Fruit fly (Drosophila melanogaster): ENCODE measurements around the gene Srg1.
A peak's percentile ranks its signal among the peaks of the same experiment; 100 is the strongest.

Srg1 gene

DNA sequence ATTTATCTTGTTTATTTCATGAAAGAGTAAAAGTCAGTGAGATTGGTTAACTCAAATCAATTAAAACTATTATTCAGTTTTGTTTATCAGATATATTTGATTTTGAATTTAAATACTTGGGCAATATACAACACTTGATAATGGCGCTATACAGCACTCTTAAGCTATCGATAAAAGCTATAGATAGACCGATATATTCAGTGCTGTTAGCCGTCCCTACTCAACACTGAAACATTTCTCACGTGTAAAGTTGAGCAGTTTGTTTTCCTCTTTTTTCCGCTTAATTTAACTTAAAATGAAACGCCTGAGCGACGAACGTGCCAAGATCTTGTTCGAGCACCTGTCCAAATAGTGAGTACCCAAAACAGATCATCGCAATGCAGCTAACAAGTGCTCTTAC is 14.1 kb downstream of the Srg1 start, which contains the start of gene CG7006 (continued):
- TF ChIP-seq CG4360 (GFP tag; IDR thresholded peaks at IDR 0.05) = no peak
- no peak for TF ChIP-seq Sox102F (GFP tag; optimal IDR thresholded peaks at IDR 0.05)
- no peak for TF ChIP-seq danr (GFP tag; IDR thresholded peaks at IDR 0.05)
- TF ChIP-seq rib (GFP tag; IDR thresholded peaks at IDR 0.05) = 0 out of 2 replicates have a peak, but pooled peaks have one; percentile 33
- no peak for TF ChIP-seq CG1529 (GFP tag; optimal IDR thresholded peaks at IDR 0.05)
- TF ChIP-seq sqz (GFP tag; optimal IDR thresholded peaks at IDR 0.05) = no peak
- TF ChIP-seq fu2 (GFP tag; optimal IDR thresholded peaks at IDR 0.05) = peak; percentile 76
- TF ChIP-seq CG16815 (GFP tag; optimal IDR thresholded peaks at IDR 0.05) = peak; percentile 62
- no peak for TF ChIP-seq Hr39 (optimal IDR thresholded peaks at IDR 0.05)
- TF ChIP-seq ftz-f1 (GFP tag; optimal IDR thresholded peaks at IDR 0.05) = no peak
- no peak for TF ChIP-seq fru (optimal IDR thresholded peaks at IDR 0.05)
- peak; percentile 59 for TF ChIP-seq CG3163 (GFP tag; optimal IDR thresholded peaks at IDR 0.05)
- TF ChIP-seq CG6272 (GFP tag; IDR thresholded peaks at IDR 0.05) = peak; percentile 29; the same call in 1 of the 2 replicates
- TF ChIP-seq CG12236 (GFP tag; optimal IDR thresholded peaks at IDR 0.05) = no peak
- peak; percentile 12 for TF ChIP-seq fd96Cb (tag; optimal IDR thresholded peaks at IDR 0.05)
- peak; percentile 37 for TF ChIP-seq zen (tag; optimal IDR thresholded peaks at IDR 0.05)
- no peak for TF ChIP-seq CG2199 (GFP tag; IDR thresholded peaks at IDR 0.05)
- no peak for TF ChIP-seq lab (GFP tag; optimal IDR thresholded peaks at IDR 0.05)
- TF ChIP-seq gcm2 (GFP tag; optimal IDR thresholded peaks at IDR 0.05) = peak; percentile 22
- no peak for TF ChIP-seq BtbVII (GFP tag; optimal IDR thresholded peaks at IDR 0.05)
- TF ChIP-seq sc (optimal IDR thresholded peaks at IDR 0.05) = no peak
- no peak for TF ChIP-seq sc (GFP tag; optimal IDR thresholded peaks at IDR 0.05)
- TF ChIP-seq CkIIα-i1 (GFP tag; IDR thresholded peaks at IDR 0.05) = no peak
- TF ChIP-seq CG7372 (GFP tag; IDR thresholded peaks at IDR 0.05) = peak; percentile 49; the same call in 1 of the 2 replicates
- no peak for TF ChIP-seq lbe (GFP tag; optimal IDR thresholded peaks at IDR 0.05)
- no peak for TF ChIP-seq dmrt99B (tag; optimal IDR thresholded peaks at IDR 0.05)
- no peak for TF ChIP-seq Hand (GFP tag; optimal IDR thresholded peaks at IDR 0.05)
- no peak for TF ChIP-seq CG13894 (tag; optimal IDR thresholded peaks at IDR 0.05)
- no peak for TF ChIP-seq CG7357 (GFP tag; IDR thresholded peaks at IDR 0.05)
- no peak for TF ChIP-seq CG15696 (tag; optimal IDR thresholded peaks at IDR 0.05)
- peak; percentile 74 for TF ChIP-seq jumu (GFP tag; optimal IDR thresholded peaks at IDR 0.05)
- peak; percentile 30 for TF ChIP-seq CG15011 (GFP tag; optimal IDR thresholded peaks at IDR 0.05)
- TF ChIP-seq CG15514 (GFP tag; optimal IDR thresholded peaks at IDR 0.05) = peak; percentile 62
- peak; percentile 66 for TF ChIP-seq CG11085 (GFP tag; IDR thresholded peaks at IDR 0.05)
- TF ChIP-seq dm (GFP tag; optimal IDR thresholded peaks at IDR 0.05) = peak; percentile 94
- TF ChIP-seq CG10321 (GFP tag; IDR thresholded peaks at IDR 0.05) = no peak
- peak; percentile 80 for TF ChIP-seq NC2β (GFP tag; optimal IDR thresholded peaks at IDR 0.05)
- no peak for TF ChIP-seq Optix (GFP tag; IDR thresholded peaks at IDR 0.05)
- peak; percentile 50 for TF ChIP-seq eyg (GFP tag; optimal IDR thresholded peaks at IDR 0.05)
- TF ChIP-seq B-H2 (GFP tag; optimal IDR thresholded peaks at IDR 0.05) = peak; percentile 90
- peak; percentile 84 for TF ChIP-seq maf-S (GFP tag; optimal IDR thresholded peaks at IDR 0.05)
- TF ChIP-seq ranshi (GFP tag; IDR thresholded peaks at IDR 0.05) = peak; percentile 71
- peak; percentile 33 for TF ChIP-seq btn (GFP tag; optimal IDR thresholded peaks at IDR 0.05)
- TF ChIP-seq Vsx1 (GFP tag; optimal IDR thresholded peaks at IDR 0.05) = no peak
- TF ChIP-seq chm (GFP tag; IDR thresholded peaks at IDR 0.05) = peak; percentile 54; the same call in 1 of the 2 replicates
- TF ChIP-seq sob (GFP tag; IDR thresholded peaks at IDR 0.05) = peak; percentile 95
- TF ChIP-seq Aef1 (GFP tag; IDR thresholded peaks at IDR 0.05) = peak; percentile 36; the same call in 1 of the 3 replicates
- peak; percentile 94 for TF ChIP-seq NFAT (GFP tag; IDR thresholded peaks at IDR 0.05)
- TF ChIP-seq sug (tag; optimal IDR thresholded peaks at IDR 0.05) = no peak
- TF ChIP-seq Nf-YC (tag; optimal IDR thresholded peaks at IDR 0.05) = no peak
- no peak for TF ChIP-seq CG2202 (tag; optimal IDR thresholded peaks at IDR 0.05)
- TF ChIP-seq dpn (GFP tag; optimal IDR thresholded peaks at IDR 0.05) = peak; percentile 84 to 92
- peak; percentile 16 for TF ChIP-seq luna (GFP tag; optimal IDR thresholded peaks at IDR 0.05)

Data from whole organism, embryonic.